Worm (Caenorhabditis elegans) whole organism, L3 larva: Measurements from ENCODE around the gene F11G11.14.

ENCODE experiments used
- ZK546.5 ChIP-seq: sonication (generic microtip); optimal IDR thresholded peaks from 2 replicates; lab custom pipeline; 2017; ENCODE audit warnings: missing biosample characterization, missing genetic modification characterization
- aly-2 ChIP-seq: fragments of 150-350 bp; optimal IDR thresholded peaks from 2 replicates; lab custom pipeline; 2014; ENCODE audit warnings: missing biosample characterization, missing genetic modification characterization
- ama-1 ChIP-seq: fragments of 150-350 bp; optimal IDR thresholded peaks from 2 replicates; lab custom pipeline; 2018
- ceh-28 ChIP-seq: fragments of 150-350 bp; optimal IDR thresholded peaks from 2 replicates; lab custom pipeline; 2014; ENCODE audit warnings: missing biosample characterization, missing genetic modification reagents, missing genetic modification characterization
- elt-1 ChIP-seq: fragments of 150-350 bp; optimal IDR thresholded peaks from 2 replicates; lab custom pipeline; 2014; ENCODE audit warnings: missing biosample characterization, missing genetic modification characterization
- elt-2 ChIP-seq: sonication (generic microtip); optimal IDR thresholded peaks from 2 replicates; lab custom pipeline; 2016; ENCODE audit warnings: missing genetic modification reagents, mild to moderate bottlenecking, missing genetic modification characterization, missing compliant biosample characterization
- lin-15B ChIP-seq: fragments of 150-350 bp; optimal IDR thresholded peaks from 2 replicates; lab custom pipeline; 2014; ENCODE audit warnings: missing biosample characterization, missing genetic modification characterization
- mml-1 ChIP-seq: fragments of 150-350 bp; sonication (generic microtip); optimal IDR thresholded peaks from 3 replicates; lab custom pipeline; 2014; ENCODE audit warnings: missing biosample characterization, missing genetic modification characterization
- nhr-11 ChIP-seq: fragments of 150-350 bp; optimal IDR thresholded peaks from 2 replicates; lab custom pipeline; 2014; ENCODE audit warnings: missing biosample characterization, missing genetic modification characterization
- nhr-23 ChIP-seq: fragments of 150-350 bp; optimal IDR thresholded peaks from 2 replicates; lab custom pipeline; 2014; ENCODE audit warnings: missing biosample characterization, missing genetic modification reagents, missing genetic modification characterization
- nhr-28 ChIP-seq: fragments of 150-350 bp; optimal IDR thresholded peaks from 2 replicates; lab custom pipeline; 2014; ENCODE audit warnings: missing biosample characterization, missing genetic modification characterization
- nhr-77 ChIP-seq: fragments of 150-350 bp; optimal IDR thresholded peaks from 2 replicates; lab custom pipeline; 2014; ENCODE audit warnings: missing biosample characterization, missing genetic modification characterization
- snpc-4 ChIP-seq: fragments of 150-350 bp; optimal IDR thresholded peaks from 2 replicates; lab custom pipeline; 2014; ENCODE audit warnings: missing biosample characterization, missing genetic modification characterization

DNA sequence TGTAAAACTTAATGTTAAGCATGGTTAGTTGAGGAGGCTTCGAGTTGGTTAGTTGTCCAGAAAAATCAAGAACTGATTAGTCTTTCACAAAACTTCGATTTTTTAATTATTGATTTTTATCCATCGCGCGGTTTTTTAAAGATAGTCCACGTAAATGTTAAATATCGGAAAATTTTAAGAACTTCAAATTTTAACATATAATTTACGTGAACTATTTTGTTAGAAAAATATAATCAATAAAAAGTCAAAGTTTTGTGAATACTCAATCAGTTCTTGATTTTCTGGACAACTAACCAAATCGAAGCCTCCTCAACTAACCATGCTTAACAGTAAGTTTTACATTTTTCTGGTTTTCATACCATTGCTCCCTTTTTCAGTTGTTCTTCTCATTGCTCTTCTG is 28.7 kb upstream of the F11G11.14 start, which contains the start of the genes C33F10.11 and C33F10.1:
- TF ChIP-seq elt-2 (tag; lab: Kevin White, UChicago): no peak
- TF ChIP-seq lin-15B (tag; lab: Kevin White, UChicago): no peak
- TF ChIP-seq elt-1 (tag; lab: Kevin White, UChicago): no peak
- TF ChIP-seq nhr-77 (tag; lab: Kevin White, UChicago): no peak
- TF ChIP-seq ceh-28: no peak
- no peak for TF ChIP-seq aly-2 (tag; lab: Kevin White, UChicago)
- TF ChIP-seq snpc-4: no peak
- no peak for TF ChIP-seq nhr-11 (tag; lab: Kevin White, UChicago)
- TF ChIP-seq ama-1 (lab: Kevin White, UChicago): no peak
- no peak for TF ChIP-seq nhr-28 (tag; lab: Kevin White, UChicago)
- no peak for TF ChIP-seq nhr-23 (tag; lab: Kevin White, UChicago)
- no peak for TF ChIP-seq mml-1 (tag; lab: Kevin White, UChicago)
- TF ChIP-seq ZK546.5 (tag; lab: Kevin White, UChicago): no peak
